Worm (Caenorhabditis elegans): ENCODE data around the gene C15F1.5.

C15F1.5 gene

ce11 chrII:6973501-6973900 is 3.1 kb upstream of the C15F1.5 start, which contains the start of gene sod-1 (continued):
- TF ChIP-seq ztf-4 (tag; optimal IDR thresholded peaks at IDR 0.05), result no peak
- TF ChIP-seq efl-1 (optimal IDR thresholded peaks at IDR 0.05), result no peak
- no peak for TF ChIP-seq efl-1 (GFP tag; optimal IDR thresholded peaks at IDR 0.05 in 1 of 2)
- peak; percentile 32 for TF ChIP-seq snu-23 (GFP tag; optimal IDR thresholded peaks at IDR 0.05)
- no peak for TF ChIP-seq nhr-77 (tag; optimal IDR thresholded peaks at IDR 0.05)

- no peak for TF ChIP-seq lin-35 (GFP tag; optimal IDR thresholded peaks at IDR 0.05)
- no peak for TF ChIP-seq lir-3 (tag; optimal IDR thresholded peaks at IDR 0.05; ENCODE audit: poor library complexity)
- TF ChIP-seq nhr-71 (tag; optimal IDR thresholded peaks at IDR 0.05), result peak; percentile 1
- TF ChIP-seq efl-1 (optimal IDR thresholded peaks at IDR 0.05), result no peak
- TF ChIP-seq efl-1 (GFP tag; optimal IDR thresholded peaks at IDR 0.05 in 1 of 2), result peak in 1 of 2 experiments; percentile 64
- TF ChIP-seq elt-2 (tag; optimal IDR thresholded peaks at IDR 0.05), result peak; percentile 26
- no peak for TF ChIP-seq egl-13 (tag; optimal IDR thresholded peaks at IDR 0.05)
Measured at ce11 chrII:6972185-6972737, 1.8 kb upstream of the C15F1.5 start, which contains the start of gene art-1. Gene art-1 (minus strand): TSS chrII:6972235.

- TF ChIP-seq elt-3 (tag; optimal IDR thresholded peaks at IDR 0.05) (peak in 1 of 6 experiments; percentile 29), fos-1 (tag; optimal IDR thresholded peaks at IDR 0.05) (peak; percentile 65), mep-1 (tag; optimal IDR thresholded peaks at IDR 0.05) (peak; percentile 65), unc-30 (tag; optimal IDR thresholded peaks at IDR 0.05) (no peak), lin-13 (GFP tag; optimal IDR thresholded peaks at IDR 0.05) (peak; percentile 85), nhr-12 (tag; optimal IDR thresholded peaks at IDR 0.05) (no peak), mef-2 (tag; optimal IDR thresholded peaks at IDR 0.05) (no peak), aha-1 (tag; optimal IDR thresholded peaks at IDR 0.05) (peak; percentile 21), rnt-1 (tag; optimal IDR thresholded peaks at IDR 0.05) (peak; percentile 93), hlh-4 (tag; optimal IDR thresholded peaks at IDR 0.05) (no peak), egl-27 (tag; optimal IDR thresholded peaks at IDR 0.05) (no peak), skn-1 (tag; optimal IDR thresholded peaks at IDR 0.05) (no peak), mdl-1 (tag; optimal IDR thresholded peaks at IDR 0.05) (peak; percentile 54), elt-2 (tag; optimal IDR thresholded peaks at IDR 0.05) (peak; percentile 50), Y116A8C.19 (tag; optimal IDR thresholded peaks at IDR 0.05; ENCODE audit: borderline replicate concordance) (no peak), isw-1 (GFP tag; IDR thresholded peaks at IDR 0.05) (peak; percentile 48), nhr-237 (tag; optimal IDR thresholded peaks at IDR 0.05) (no peak), grh-1 (GFP tag; IDR thresholded peaks at IDR 0.05) (peak; percentile 73), nhr-47 (tag; optimal IDR thresholded peaks at IDR 0.05) (peak; percentile 93), mab-9 (GFP tag; IDR thresholded peaks at IDR 0.05) (no peak; the same call in 1 of the 2 replicates), pqm-1 (tag; optimal IDR thresholded peaks at IDR 0.05) (no peak), unc-86 (tag; optimal IDR thresholded peaks at IDR 0.05) (peak; percentile 74), fkh-10 (GFP tag; optimal IDR thresholded peaks at IDR 0.05) (peak; percentile 21), tlp-1 (tag; optimal IDR thresholded peaks at IDR 0.05) (no peak), pax-3 (tag; optimal IDR thresholded peaks at IDR 0.05) (peak; percentile 58), lin-39 (tag; optimal IDR thresholded peaks at IDR 0.05) (peak; percentile 81), nhr-71 (tag; optimal IDR thresholded peaks at IDR 0.05) (peak; percentile 93), unc-130 (tag; optimal IDR thresholded peaks at IDR 0.05) (peak; percentile 5), ceh-63 (GFP tag; optimal IDR thresholded peaks at IDR 0.05) (no peak), lin-14 (GFP tag; optimal IDR thresholded peaks at IDR 0.05) (peak; percentile 86), unc-98 (GFP tag; IDR thresholded peaks at IDR 0.05) (no peak), dpl-1 (GFP tag; optimal IDR thresholded peaks at IDR 0.05) (peak; percentile 42 to 54 (median 52)), fkh-4 (tag; optimal IDR thresholded peaks at IDR 0.05; ENCODE audit: borderline replicate concordance) (no peak), nhr-84 (tag; optimal IDR thresholded peaks at IDR 0.05) (no peak), sptf-1 (tag; optimal IDR thresholded peaks at IDR 0.05) (no peak), efl-1 (optimal IDR thresholded peaks at IDR 0.05) (peak; percentile 60 to 78), efl-1 (GFP tag; optimal IDR thresholded peaks at IDR 0.05 in 1 of 2) (peak; percentile 37 to 96), zip-4 (GFP tag; optimal IDR thresholded peaks at IDR 0.05) (peak; percentile 59), blmp-1 (tag; optimal IDR thresholded peaks at IDR 0.05) (no peak), efl-3 (GFP tag; optimal IDR thresholded peaks at IDR 0.05) (peak; percentile 63), F16B12.6 (tag; optimal IDR thresholded peaks at IDR 0.05) (peak; percentile 44)
Measured at ce11 chrII:6968191-6968675, 2.2 kb downstream of the C15F1.5 start.

Data from whole organism, L1 larva.